Fruit fly (Drosophila melanogaster) whole organism, prepupa: ENCODE data around the gene gdl-ORF39.

Source experiments
- CG8632 ChIP-seq: fragments of 200-800 bp; sonication (Bioruptor generic); optimal IDR thresholded peaks from 3 replicates; lab custom pipeline; 2016; ENCODE audit warnings: missing biosample characterization, missing genetic modification characterization
- Eip75B ChIP-seq: fragments of 200-800 bp; sonication (Bioruptor generic); optimal IDR thresholded peaks from 3 replicates; lab custom pipeline; 2016; ENCODE audit warnings: missing biosample characterization, missing genetic modification characterization
- Gug ChIP-seq: fragments of 200-800 bp; sonication (Bioruptor generic); IDR thresholded peaks from 2 replicates; pipeline ENCODE4 v1.3.6; 2022; ENCODE audit warnings: missing biosample characterization, missing genetic modification characterization
- Hr4 ChIP-seq: fragments of 200-800 bp; sonication (Bioruptor generic); optimal IDR thresholded peaks from 3 replicates; lab custom pipeline; 2016; ENCODE audit warnings: missing biosample characterization, missing genetic modification characterization
- cyc ChIP-seq: fragments of 200-800 bp; sonication (Bioruptor generic); optimal IDR thresholded peaks from 3 replicates; lab custom pipeline; 2016; ENCODE audit warnings: missing biosample characterization, missing genetic modification characterization

dm6 chr3L:15502256-15502655 is 7.0 kb upstream of the gdl-ORF39 start:
- TF ChIP-seq cyc (GFP tag; lab: Kevin White, UChicago), result no peak
- no peak for TF ChIP-seq Hr4 (GFP tag; lab: Kevin White, UChicago)
- TF ChIP-seq Gug (GFP tag; lab: Robert Waterston, UW), result no peak
- TF ChIP-seq Eip75B, result no peak
- TF ChIP-seq CG8632 (GFP tag; lab: Kevin White, UChicago), result no peak
